Worm (Caenorhabditis elegans) whole organism, mixed stage, embryonic: ENCODE measurements around the gene Y38E10A.8.

Experiments used
- ceh-43 ChIP-seq: fragments of 200-800 bp; sonication (Bioruptor generic); optimal IDR thresholded peaks from 2 replicates; lab custom pipeline; 2018; ENCODE audit warnings: mild to moderate bottlenecking, missing genetic modification characterization, moderate library complexity, missing compliant biosample characterization
- ces-1 ChIP-seq: fragments of 150-350 bp; optimal IDR thresholded peaks from 2 replicates; lab custom pipeline; 2014; ENCODE audit warnings: missing biosample characterization, missing genetic modification reagents, missing genetic modification characterization
- cnd-1 ChIP-seq: fragments of 200-800 bp; sonication (Bioruptor generic); optimal IDR thresholded peaks from 2 replicates; lab custom pipeline; 2018; ENCODE audit warnings: mild to moderate bottlenecking, missing genetic modification characterization, missing compliant biosample characterization
- elt-3 ChIP-seq: fragments of 150-350 bp; optimal IDR thresholded peaks from 2 replicates; lab custom pipeline; 2014; ENCODE audit warnings: missing biosample characterization, missing genetic modification characterization
- lin-13 ChIP-seq: fragments of 150-350 bp; optimal IDR thresholded peaks from 2 replicates; lab custom pipeline; 2014; ENCODE audit warnings: missing biosample characterization, missing genetic modification characterization
- mep-1 ChIP-seq: fragments of 150-350 bp; optimal IDR thresholded peaks from 2 replicates; lab custom pipeline; 2017; ENCODE audit warnings: missing biosample characterization, missing genetic modification reagents, missing genetic modification characterization, inconsistent platforms
- nhr-12 ChIP-seq: fragments of 150-350 bp; optimal IDR thresholded peaks from 2 replicates; lab custom pipeline; 2014; ENCODE audit warnings: missing biosample characterization, missing genetic modification characterization
- nhr-237 ChIP-seq: fragments of 150-350 bp; optimal IDR thresholded peaks from 2 replicates; lab custom pipeline; 2014; ENCODE audit warnings: missing biosample characterization, missing genetic modification characterization
- nhr-28 ChIP-seq: fragments of 150-350 bp; optimal IDR thresholded peaks from 2 replicates; lab custom pipeline; 2014; ENCODE audit warnings: missing biosample characterization, missing genetic modification characterization
- nhr-76 ChIP-seq: sonication (generic microtip); optimal IDR thresholded peaks from 2 replicates; lab custom pipeline; 2017; ENCODE audit warnings: missing biosample characterization, missing genetic modification characterization
- pha-4 ChIP-seq: fragments of 150-350 bp; optimal IDR thresholded peaks from 2 replicates; lab custom pipeline; 2018; ENCODE audit warnings: missing biosample characterization, missing genetic modification reagents, missing genetic modification characterization
- snpc-4 ChIP-seq: fragments of 150-350 bp; optimal IDR thresholded peaks from 2 replicates; lab custom pipeline; 2014; ENCODE audit warnings: missing biosample characterization, missing genetic modification characterization
- unc-62 ChIP-seq: fragments of 150-350 bp; optimal IDR thresholded peaks from 2 replicates; lab custom pipeline; 2014; ENCODE audit warnings: missing biosample characterization, missing genetic modification reagents, missing genetic modification characterization
- ztf-11 ChIP-seq: fragments of 150-350 bp; optimal IDR thresholded peaks from 2 replicates; lab custom pipeline; 2014; ENCODE audit warnings: missing biosample characterization, missing genetic modification characterization

DNA sequence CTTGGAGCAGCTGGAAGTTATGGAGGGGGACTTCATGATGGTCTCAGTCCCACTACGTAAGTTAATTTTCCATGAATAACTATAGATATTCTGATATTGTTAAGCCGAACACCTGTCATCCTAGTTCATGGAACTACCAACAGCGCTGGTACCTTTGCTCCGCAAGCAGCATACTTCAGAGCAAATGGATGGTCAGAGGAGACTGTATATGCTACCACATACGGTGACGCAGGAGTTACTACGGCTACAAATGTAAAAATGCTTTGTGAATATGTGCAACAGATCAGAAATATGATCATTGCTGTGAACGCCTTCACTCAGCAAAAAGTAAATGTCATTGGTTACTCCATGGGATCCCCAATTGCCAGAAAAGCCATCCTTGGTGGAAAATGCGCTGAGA, 892 bp upstream of the Y38E10A.8 start:
- TF ChIP-seq nhr-28 (no peak), nhr-76 (tag; lab: Kevin White, UChicago) (no peak), mep-1 (tag; lab: Kevin White, UChicago) (no peak), pha-4 (tag; lab: Kevin White, UChicago) (no peak), nhr-237 (tag; lab: Kevin White, UChicago) (no peak), unc-62 (GFP tag; lab: Kevin White, UChicago) (no peak), ztf-11 (no peak), lin-13 (tag; lab: Kevin White, UChicago) (no peak), elt-3 (tag; lab: Kevin White, UChicago) (no peak), snpc-4 (tag; lab: Kevin White, UChicago) (no peak), nhr-12 (no peak), ceh-43 (GFP tag; lab: Kevin White, UChicago) (no peak), cnd-1 (tag; lab: Kevin White, UChicago) (no peak), ces-1 (GFP tag; lab: Kevin White, UChicago) (no peak)
